Fruit fly (Drosophila melanogaster): ENCODE measurements around the gene gammaSnap2.

DNA sequence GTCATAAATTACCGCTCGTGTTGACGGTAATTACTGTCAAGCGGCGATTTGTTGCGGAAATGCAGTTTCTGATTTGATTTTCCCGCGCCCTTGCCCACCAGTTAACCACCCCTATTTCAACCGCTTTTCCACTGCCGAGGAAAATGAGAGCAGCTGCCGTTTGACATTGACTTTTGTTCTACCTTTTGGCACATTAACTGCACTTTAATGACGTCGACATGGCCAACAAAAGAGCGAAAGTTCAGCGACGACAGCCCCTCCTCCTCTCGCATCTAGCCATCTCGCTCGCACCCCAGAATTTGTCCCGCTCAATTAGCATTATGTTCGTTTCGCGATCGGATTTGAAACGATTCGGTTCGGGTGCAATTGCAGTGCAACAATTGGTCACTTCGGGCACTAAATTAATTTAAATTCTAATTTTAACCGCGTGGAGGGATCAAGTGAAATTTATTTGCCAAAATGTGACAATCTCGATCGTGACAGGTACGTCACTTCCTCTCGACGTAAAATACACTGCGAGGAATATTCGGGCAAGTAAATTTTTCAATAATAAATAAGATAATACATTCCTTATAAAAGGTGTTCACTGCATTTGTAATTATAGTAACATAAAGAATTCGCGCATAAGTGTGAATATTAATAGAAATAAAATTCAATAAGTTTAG, 9.9 kb downstream of the gammaSnap2 start:
- no peak for TF ChIP-seq CG6808 (GFP tag; optimal IDR thresholded peaks at IDR 0.05)
- TF ChIP-seq Ets21C (GFP tag; optimal IDR thresholded peaks at IDR 0.05): no peak
- no peak for TF ChIP-seq CG1621 (tag; optimal IDR thresholded peaks at IDR 0.05)
- TF ChIP-seq esn (GFP tag; optimal IDR thresholded peaks at IDR 0.05): no peak
- TF ChIP-seq Eip93F (GFP tag; optimal IDR thresholded peaks at IDR 0.05): no peak
- no peak for TF ChIP-seq CG4318 (GFP tag; optimal IDR thresholded peaks at IDR 0.05)
- TF ChIP-seq OdsH (GFP tag; optimal IDR thresholded peaks at IDR 0.05): no peak

Measured in whole organism, prepupa.